Worm (Caenorhabditis elegans) whole organism, L2 larva: Measurements from ENCODE around the gene sas-1.

Source experiments
- F13H6.1 ChIP-seq: sonication (generic microtip); optimal IDR thresholded peaks from 2 replicates; lab custom pipeline; 2016; ENCODE audit warnings: missing genetic modification characterization, missing compliant biosample characterization
- R02D3.7 ChIP-seq: fragments of 150-350 bp; optimal IDR thresholded peaks from 2 replicates; lab custom pipeline; 2014; ENCODE audit warnings: missing biosample characterization, missing genetic modification characterization

DNA sequence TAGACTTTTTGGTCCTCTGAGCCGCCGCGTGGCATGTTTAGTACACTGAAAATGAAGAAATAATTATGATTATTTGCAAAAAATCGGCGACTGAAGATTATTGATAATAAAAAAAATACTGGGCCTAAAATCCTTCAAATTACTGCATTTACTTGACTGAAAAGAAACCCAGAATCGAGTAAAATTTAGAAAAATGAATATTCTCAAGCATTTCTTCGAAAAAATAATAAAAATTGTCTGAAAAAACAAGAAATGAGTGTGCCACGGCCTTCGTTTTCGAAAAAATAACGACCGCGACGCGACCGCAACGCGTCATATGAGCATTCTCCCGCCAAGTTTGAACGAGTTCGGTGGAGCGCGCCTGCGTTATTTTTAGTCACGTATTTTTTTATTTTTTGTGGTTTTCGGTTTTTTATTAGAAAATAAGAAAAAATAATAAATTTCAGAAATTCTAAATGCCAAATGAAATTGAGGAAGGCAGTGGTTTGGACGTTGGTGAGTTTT is 11.4 kb upstream of the sas-1 start, which contains the start of the genes rsp-3 and spin-4:
- TF ChIP-seq F13H6.1: peak; percentile 43
- no peak for TF ChIP-seq R02D3.7 (tag; lab: Kevin White, UChicago)
